Worm (Caenorhabditis elegans) whole organism, young adult: ENCODE data around the gene scd-1.

Experiments used
- B0035.1 ChIP-seq: sonication (generic microtip); optimal IDR thresholded peaks from 2 replicates; lab custom pipeline; 2016; ENCODE audit warnings: missing genetic modification characterization, mild to moderate bottlenecking, missing compliant biosample characterization, missing genotype, missing genetic modification reagents
- B0336.3 ChIP-seq: fragments of 200-800 bp; sonication (Bioruptor generic); IDR thresholded peaks from 2 replicates; pipeline ENCODE4 v1.3.6; 2022; ENCODE audit warnings: missing genetic modification characterization, missing compliant biosample characterization
- F37B4.10 ChIP-seq: fragments of 200-800 bp; sonication (Bioruptor generic); IDR thresholded peaks from 2 replicates; pipeline ENCODE4 v1.3.6; 2022; ENCODE audit warnings: missing genetic modification characterization, missing compliant biosample characterization
- F39B2.1 ChIP-seq: fragments of 200-800 bp; sonication (Bioruptor generic); IDR thresholded peaks from 2 replicates; pipeline ENCODE4 v1.3.6; 2022; ENCODE audit warnings: missing genetic modification reagents, missing genetic modification characterization, missing compliant biosample characterization
- F49E8.2 ChIP-seq: sonication (generic microtip); optimal IDR thresholded peaks from 3 replicates; lab custom pipeline; 2017; ENCODE audit warnings: missing genetic modification characterization, mild to moderate bottlenecking, missing compliant biosample characterization, antibody characterized with exemption, moderate library complexity; ENCODE audit not compliant: insufficient read depth
- F52B5.7 ChIP-seq: sonication (generic microtip); optimal IDR thresholded peaks from 2 replicates; lab custom pipeline; 2016; ENCODE audit warnings: mild to moderate bottlenecking, missing genetic modification characterization, missing compliant biosample characterization
- F57C9.4 ChIP-seq: sonication (generic microtip); optimal IDR thresholded peaks from 2 replicates; lab custom pipeline; 2017; ENCODE audit warnings: mild to moderate bottlenecking, missing genetic modification characterization, missing compliant biosample characterization
- K11D2.4 ChIP-seq: fragments of 200-800 bp; sonication (Bioruptor generic); IDR thresholded peaks from 2 replicates; pipeline ENCODE4 v1.3.6; 2022; ENCODE audit warnings: missing genetic modification reagents, missing genetic modification characterization, missing compliant biosample characterization
- K12H6.12 ChIP-seq: fragments of 200-800 bp; sonication (Bioruptor generic); optimal IDR thresholded peaks from 2 replicates; lab custom pipeline; 2018; ENCODE audit warnings: mild to moderate bottlenecking, missing genetic modification characterization, missing compliant biosample characterization
- Y53G8AR.9 ChIP-seq: fragments of 200-800 bp; sonication (Bioruptor generic); conservative IDR thresholded peaks from 2 replicates; pipeline ENCODE4 v1.3.6; 2022; ENCODE audit warnings: missing genetic modification reagents, missing genetic modification characterization, missing compliant biosample characterization
- ZK185.1 ChIP-seq: sonication (generic microtip); optimal IDR thresholded peaks from 2 replicates; lab custom pipeline; 2016; ENCODE audit warnings: mild to moderate bottlenecking, missing genetic modification characterization, missing compliant biosample characterization; ENCODE audit not compliant: poor library complexity, severe bottlenecking
- akir-1 ChIP-seq: fragments of 200-800 bp; sonication (Bioruptor generic); optimal IDR thresholded peaks from 2 replicates; lab custom pipeline; 2018; ENCODE audit warnings: mild to moderate bottlenecking, missing genetic modification characterization, moderate library complexity, missing compliant biosample characterization
- ama-1 ChIP-seq, 3 experiments: fragments of 150-350 bp in 1 of 3; sonication (generic microtip) in 2 of 3; optimal IDR thresholded peaks; 2 replicates each; lab custom pipeline; 2014 to 2018; ENCODE audit warnings: missing biosample characterization in 2 of 3, missing genetic modification characterization in 2 of 3, missing genetic modification reagents in 2 of 3
- aptf-2 ChIP-seq: fragments of 200-800 bp; sonication (Bioruptor generic); conservative IDR thresholded peaks from 2 replicates; pipeline ENCODE4 v1.3.6; 2022; ENCODE audit warnings: missing genetic modification reagents, missing genetic modification characterization, missing compliant biosample characterization
- attf-6 ChIP-seq: fragments of 200-800 bp; sonication (Bioruptor generic); IDR thresholded peaks from 2 replicates; pipeline ENCODE4 v1.3.6; 2022; ENCODE audit warnings: missing genetic modification reagents, missing genetic modification characterization, missing compliant biosample characterization
- bed-1 ChIP-seq: fragments of 200-800 bp; sonication (Bioruptor generic); IDR thresholded peaks from 2 replicates; pipeline ENCODE4 v1.3.6; 2022; ENCODE audit warnings: missing genetic modification reagents, missing genetic modification characterization, missing compliant biosample characterization
- bed-2 ChIP-seq: fragments of 200-800 bp; sonication (Bioruptor generic); IDR thresholded peaks from 2 replicates; pipeline ENCODE4 v1.3.6; 2022; ENCODE audit warnings: missing genetic modification reagents, missing genetic modification characterization, missing compliant biosample characterization
- cebp-1 ChIP-seq, 2 experiments: fragments of 200-800 bp in 1 of 2; sonication (Bioruptor generic) in 1 of 2; sonication (generic microtip) in 1 of 2; IDR thresholded peaks in 1 of 2; optimal IDR thresholded peaks in 1 of 2; 2 replicates each; pipeline versions ENCODE4 v1.3.6 to Lab custom; 2017 to 2022; ENCODE audit warnings: missing compliant biosample characterization in 2 of 2, missing genetic modification characterization in 2 of 2, mild to moderate bottlenecking in 1 of 2, missing genetic modification reagents in 1 of 2, moderate library complexity in 1 of 2
- ceh-27 ChIP-seq: fragments of 200-800 bp; sonication (Bioruptor generic); optimal IDR thresholded peaks from 2 replicates; lab custom pipeline; 2018; ENCODE audit warnings: mild to moderate bottlenecking, missing genetic modification characterization, moderate library complexity, missing compliant biosample characterization
- ceh-40 ChIP-seq: fragments of 200-800 bp; sonication (Bioruptor generic); IDR thresholded peaks from 2 replicates; pipeline ENCODE4 v1.3.6; 2022; ENCODE audit warnings: missing genetic modification characterization, missing compliant biosample characterization
- ceh-79 ChIP-seq: sonication (generic microtip); optimal IDR thresholded peaks from 2 replicates; lab custom pipeline; 2017; ENCODE audit warnings: mild to moderate bottlenecking, missing genetic modification characterization, missing compliant biosample characterization
- die-1 ChIP-seq: sonication (generic microtip); optimal IDR thresholded peaks from 2 replicates; lab custom pipeline; 2016; ENCODE audit warnings: missing genotype, mild to moderate bottlenecking, missing genetic modification characterization, missing compliant biosample characterization
- dpff-1 ChIP-seq: sonication (generic microtip); optimal IDR thresholded peaks from 2 replicates; lab custom pipeline; 2017; ENCODE audit warnings: mild to moderate bottlenecking, missing genetic modification characterization, missing compliant biosample characterization
- egl-18 ChIP-seq: fragments of 200-800 bp; sonication (Bioruptor generic); IDR thresholded peaks from 2 replicates; pipeline ENCODE4 v1.3.6; 2022; ENCODE audit warnings: missing genetic modification reagents, missing genetic modification characterization, missing compliant biosample characterization
- egl-44 ChIP-seq: fragments of 200-800 bp; sonication (Bioruptor generic); IDR thresholded peaks from 2 replicates; pipeline ENCODE4 v1.3.6; 2022; ENCODE audit warnings: missing genetic modification reagents, missing genetic modification characterization, missing compliant biosample characterization
- him-1 ChIP-seq: sonication (generic microtip); optimal IDR thresholded peaks from 2 replicates; lab custom pipeline; 2016; ENCODE audit warnings: missing genotype, missing genetic modification reagents, missing genetic modification characterization, missing compliant biosample characterization
- hlh-26 ChIP-seq: fragments of 200-800 bp; sonication (Bioruptor generic); conservative IDR thresholded peaks from 2 replicates; pipeline ENCODE4 v1.3.6; 2022; ENCODE audit warnings: missing genetic modification reagents, missing genetic modification characterization, missing compliant biosample characterization
- let-607 ChIP-seq, 2 experiments: fragments of 200-800 bp in 1 of 2; sonication (Bioruptor generic) in 1 of 2; sonication (generic microtip) in 1 of 2; optimal IDR thresholded peaks; 2 replicates each; lab custom pipeline; 2016 to 2018; ENCODE audit warnings: mild to moderate bottlenecking in 2 of 2, missing compliant biosample characterization in 2 of 2, missing genetic modification characterization in 2 of 2, moderate library complexity in 2 of 2, missing genotype in 1 of 2
- lin-35 ChIP-seq, 3 experiments: fragments of 150-350 bp in 2 of 3; sonication (generic microtip) in 1 of 3; optimal IDR thresholded peaks; 2 replicates each; lab custom pipeline; 2014 to 2018; ENCODE audit warnings: missing biosample characterization in 3 of 3, missing genetic modification characterization in 3 of 3, missing genetic modification reagents in 3 of 3
- lin-40 ChIP-seq: sonication (generic microtip); optimal IDR thresholded peaks from 2 replicates; lab custom pipeline; 2016; ENCODE audit warnings: missing genetic modification characterization, mild to moderate bottlenecking, missing compliant biosample characterization, missing genotype, missing genetic modification reagents
- lin-54 ChIP-seq: fragments of 200-800 bp; sonication (Bioruptor generic); optimal IDR thresholded peaks from 2 replicates; lab custom pipeline; 2018; ENCODE audit warnings: mild to moderate bottlenecking, missing genetic modification characterization, missing compliant biosample characterization
- madf-3 ChIP-seq: fragments of 200-800 bp; sonication (Bioruptor generic); IDR thresholded peaks from 2 replicates; pipeline ENCODE4 v1.3.6; 2022; ENCODE audit warnings: missing genetic modification reagents, missing genetic modification characterization, missing compliant biosample characterization
- madf-6 ChIP-seq: fragments of 200-800 bp; sonication (Bioruptor generic); IDR thresholded peaks from 2 replicates; pipeline ENCODE4 v1.3.6; 2022; ENCODE audit warnings: missing genetic modification reagents, missing genetic modification characterization, missing compliant biosample characterization
- mcd-1 ChIP-seq: fragments of 200-800 bp; sonication (Bioruptor generic); IDR thresholded peaks from 2 replicates; pipeline ENCODE4 v1.3.6; 2022; ENCODE audit warnings: missing genetic modification reagents, missing genetic modification characterization, missing compliant biosample characterization
- mes-4 ChIP-seq: sonication (generic microtip); optimal IDR thresholded peaks from 2 replicates; lab custom pipeline; 2016; ENCODE audit warnings: missing genotype, missing genetic modification characterization, missing compliant biosample characterization
- pbrm-1 ChIP-seq: fragments of 200-800 bp; sonication (Bioruptor generic); IDR thresholded peaks from 2 replicates; pipeline ENCODE4 v1.3.6; 2022; ENCODE audit warnings: missing genetic modification reagents, missing genetic modification characterization, missing compliant biosample characterization
- rec-8 ChIP-seq, 2 experiments: sonication (generic microtip); optimal IDR thresholded peaks; 2 replicates each; lab custom pipeline; 2016; ENCODE audit warnings: mild to moderate bottlenecking in 2 of 2, missing genetic modification characterization in 2 of 2, missing genetic modification reagents in 2 of 2, missing genotype in 2 of 2, missing biosample characterization in 1 of 2, missing compliant biosample characterization in 1 of 2, moderate library complexity in 1 of 2
- repo-1 ChIP-seq: sonication (generic microtip); optimal IDR thresholded peaks from 2 replicates; lab custom pipeline; 2017; ENCODE audit warnings: mild to moderate bottlenecking, missing genetic modification characterization, missing compliant biosample characterization
- rpc-1 ChIP-seq, 2 experiments: fragments of 150-350 bp in 1 of 2; sonication (generic microtip) in 1 of 2; optimal IDR thresholded peaks; 2 replicates each; lab custom pipeline; 2014 to 2018; ENCODE audit warnings: missing biosample characterization in 1 of 2, missing genetic modification characterization in 1 of 2, missing genetic modification reagents in 1 of 2, missing genotype in 1 of 2
- sdz-38 ChIP-seq: sonication (generic microtip); optimal IDR thresholded peaks from 2 replicates; lab custom pipeline; 2016; ENCODE audit warnings: missing genotype, missing genetic modification characterization, missing compliant biosample characterization
- snpc-1.1 ChIP-seq: sonication (generic microtip); optimal IDR thresholded peaks from 2 replicates; lab custom pipeline; 2017; ENCODE audit warnings: missing genetic modification characterization, mild to moderate bottlenecking, missing compliant biosample characterization, antibody characterized with exemption, moderate library complexity, missing genotype, missing genetic modification reagents; ENCODE audit not compliant: insufficient read depth
- snpc-1.3 ChIP-seq: sonication (generic microtip); optimal IDR thresholded peaks from 2 replicates; lab custom pipeline; 2017; ENCODE audit warnings: missing genetic modification characterization, mild to moderate bottlenecking, missing compliant biosample characterization, antibody characterized with exemption, moderate library complexity, missing genotype, missing genetic modification reagents; ENCODE audit not compliant: insufficient read depth
- snpc-4 ChIP-seq, 5 experiments: fragments of 150-350 bp in 1 of 5; sonication (generic microtip) in 4 of 5; optimal IDR thresholded peaks; 2 replicates each; lab custom pipeline; 2014 to 2018; ENCODE audit warnings: missing genetic modification characterization in 5 of 5, missing biosample characterization in 3 of 5, antibody characterized with exemption in 2 of 5, mild to moderate bottlenecking in 2 of 5, missing compliant biosample characterization in 2 of 5, missing genotype in 2 of 5, moderate library complexity in 2 of 5, missing genetic modification reagents in 1 of 5
- somi-1 ChIP-seq: fragments of 200-800 bp; sonication (Bioruptor generic); optimal IDR thresholded peaks from 2 replicates; lab custom pipeline; 2018; ENCODE audit warnings: mild to moderate bottlenecking, missing genetic modification characterization, missing compliant biosample characterization
- ztf-22 ChIP-seq: fragments of 200-800 bp; sonication (Bioruptor generic); optimal IDR thresholded peaks from 2 replicates; lab custom pipeline; 2018; ENCODE audit warnings: mild to moderate bottlenecking, missing genetic modification characterization, moderate library complexity, missing compliant biosample characterization

The scd-1 gene

ce11 chrX:12509334-12509944 lies 16.1 kb downstream of the scd-1 start (continued):
- TF ChIP-seq die-1 (tag; lab: Kevin White, UChicago) = no peak
- no peak for TF ChIP-seq ceh-79 (tag; lab: Kevin White, UChicago)
- TF ChIP-seq snpc-1.3 (tag; lab: Kevin White, UChicago) = no peak
- no peak for TF ChIP-seq snpc-4 (GFP tag; optimal IDR thresholded peaks at IDR 0.05; lab: Kevin White, UChicago)
- peak in 1 of 4 experiments; percentile 6 for TF ChIP-seq snpc-4 (tag; optimal IDR thresholded peaks at IDR 0.05; lab: Kevin White, UChicago)
- TF ChIP-seq cebp-1 (GFP tag; IDR thresholded peaks at IDR 0.05; lab: Robert Waterston, UW) = no peak
- TF ChIP-seq cebp-1 (tag; optimal IDR thresholded peaks at IDR 0.05; lab: Kevin White, UChicago) = peak; percentile 49
- no peak for TF ChIP-seq Y53G8AR.9 (GFP tag; lab: Robert Waterston, UW)
- TF ChIP-seq pbrm-1 = 0 out of 2 replicates have a peak, but pooled peaks have one; percentile 17
- TF ChIP-seq madf-3 = no peak
- no peak for TF ChIP-seq F49E8.2 (tag; lab: Kevin White, UChicago)
- TF ChIP-seq ZK185.1 (tag; lab: Kevin White, UChicago) = peak; percentile 28
- peak; percentile 77 for TF ChIP-seq ztf-22
- no peak for TF ChIP-seq ceh-27 (GFP tag; lab: Kevin White, UChicago)
- TF ChIP-seq B0035.1 (tag; lab: Kevin White, UChicago) = no peak
- TF ChIP-seq sdz-38 = no peak
- peak in 1 of 2 experiments; percentile 23 for TF ChIP-seq let-607 (tag; optimal IDR thresholded peaks at IDR 0.05; lab: Kevin White, UChicago)
- no peak for TF ChIP-seq repo-1 (tag; lab: Kevin White, UChicago)
- no peak for TF ChIP-seq snpc-1.1 (tag; lab: Kevin White, UChicago)
- TF ChIP-seq dpff-1 (tag; lab: Kevin White, UChicago) = no peak
- no peak for TF ChIP-seq F52B5.7 (tag; lab: Kevin White, UChicago)
- TF ChIP-seq lin-40 (tag; lab: Kevin White, UChicago) = peak; percentile 76
- TF ChIP-seq B0336.3 (GFP tag; lab: Robert Waterston, UW) = no peak
- TF ChIP-seq rpc-1 (optimal IDR thresholded peaks at IDR 0.05; lab: Kevin White, UChicago) = no peak
- TF ChIP-seq rpc-1 (tag; optimal IDR thresholded peaks at IDR 0.05; lab: Kevin White, UChicago) = no peak
- TF ChIP-seq K12H6.12 = no peak
- no peak for TF ChIP-seq bed-1 (GFP tag; lab: Robert Waterston, UW)
- no peak for TF ChIP-seq lin-54
- TF ChIP-seq mes-4 = no peak
- no peak for TF ChIP-seq ceh-40 (GFP tag; lab: Robert Waterston, UW)
- TF ChIP-seq ama-1 (optimal IDR thresholded peaks at IDR 0.05; lab: Kevin White, UChicago) = no peak
- no peak for TF ChIP-seq ama-1 (GFP tag; optimal IDR thresholded peaks at IDR 0.05; lab: Kevin White, UChicago)
- no peak for TF ChIP-seq mcd-1 (GFP tag; lab: Robert Waterston, UW)
- no peak for TF ChIP-seq F39B2.1 (GFP tag; lab: Robert Waterston, UW)
- TF ChIP-seq F37B4.10 = no peak
- no peak for TF ChIP-seq akir-1
- peak; percentile 63 for TF ChIP-seq somi-1 (GFP tag; lab: Kevin White, UChicago)
- no peak for TF ChIP-seq aptf-2 (GFP tag; lab: Robert Waterston, UW)
- no peak for TF ChIP-seq madf-6 (GFP tag; lab: Robert Waterston, UW)
- no peak for TF ChIP-seq rec-8 (tag; optimal IDR thresholded peaks at IDR 0.05; lab: Kevin White, UChicago)
- TF ChIP-seq hlh-26 (GFP tag; lab: Robert Waterston, UW) = no peak
- no peak for TF ChIP-seq F57C9.4 (tag; lab: Kevin White, UChicago)
- TF ChIP-seq egl-44 = no peak
- no peak for TF ChIP-seq him-1
- TF ChIP-seq lin-35 (GFP tag; optimal IDR thresholded peaks at IDR 0.05; lab: Kevin White, UChicago) = no peak
- TF ChIP-seq bed-2 = no peak
- no peak for TF ChIP-seq attf-6 (GFP tag; lab: Robert Waterston, UW)
- TF ChIP-seq egl-18 (GFP tag; lab: Robert Waterston, UW) = no peak
- no peak for TF ChIP-seq K11D2.4 (GFP tag; lab: Robert Waterston, UW)
